Worm (Caenorhabditis elegans): ENCODE results near the gene asm-1.

ce11 chrII:6923792-6924191, 13.9 kb downstream of the asm-1 start:
- TF ChIP-seq nhr-2 (tag; optimal IDR thresholded peaks at IDR 0.05) (no peak), elt-1 (tag; optimal IDR thresholded peaks at IDR 0.05; ENCODE audit: borderline replicate concordance, insufficient read depth) (no peak), unc-62 (GFP tag; optimal IDR thresholded peaks at IDR 0.05) (no peak), nhr-28 (tag; optimal IDR thresholded peaks at IDR 0.05) (no peak), lin-13 (tag; optimal IDR thresholded peaks at IDR 0.05) (no peak)

Measured in whole organism, mixed stage, embryonic.